Fruit fly (Drosophila melanogaster): ENCODE data around the gene CG32409.

The CG32409 gene

DNA sequence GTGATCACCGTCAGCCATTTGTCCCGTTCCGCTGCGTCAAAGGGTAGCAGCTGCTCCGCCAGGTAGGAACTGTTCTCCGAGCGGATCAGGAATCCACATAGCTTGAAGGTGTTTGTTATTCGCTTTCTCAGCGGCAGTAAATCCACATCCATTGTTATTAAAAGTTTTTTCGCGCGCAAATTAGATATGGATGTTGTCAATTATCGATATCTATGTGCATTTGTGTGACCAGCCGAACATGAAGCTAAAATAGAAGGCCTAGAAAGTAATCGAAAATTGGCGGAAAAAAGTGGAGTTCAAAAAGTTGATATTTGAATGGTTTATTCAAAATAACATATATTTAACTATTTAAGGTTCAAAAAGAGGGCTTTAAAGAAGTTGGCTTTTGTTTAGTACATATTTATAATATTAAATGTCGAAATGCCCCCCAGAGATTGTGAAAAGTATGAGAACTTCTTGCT lies 2.1 kb upstream of the CG32409 start, which contains the start of the genes PolE2 and CG5592 (continued):
- TF ChIP-seq CG12391 (tag; optimal IDR thresholded peaks at IDR 0.05) (no peak), CG13123 (GFP tag; optimal IDR thresholded peaks at IDR 0.05) (no peak), Sry-δ (GFP tag; optimal IDR thresholded peaks at IDR 0.05) (peak; percentile 87), exex (tag; optimal IDR thresholded peaks at IDR 0.05) (no peak), sima (GFP tag; optimal IDR thresholded peaks at IDR 0.05) (no peak), Med (GFP tag) (peak; percentile 42), CG6791 (GFP tag; IDR thresholded peaks at IDR 0.05; ENCODE audit: partially characterized antibody) (0 out of 3 replicates have a peak, but pooled peaks have one; percentile 28), gem (tag; optimal IDR thresholded peaks at IDR 0.05) (no peak), CG14050 (GFP tag; IDR thresholded peaks at IDR 0.05) (no peak), esg (GFP tag; conservative IDR thresholded peaks at IDR 0.05) (no peak), chinmo (GFP tag; IDR thresholded peaks at IDR 0.05; ENCODE audit: partially characterized antibody) (0 out of 4 replicates have a peak, but pooled peaks have one; percentile 46), Aef1 (GFP tag; IDR thresholded peaks at IDR 0.05) (no peak), lilli (GFP tag; optimal IDR thresholded peaks at IDR 0.05) (no peak), CG16813 (GFP tag; IDR thresholded peaks at IDR 0.05; ENCODE audit: partially characterized antibody) (0 out of 3 replicates have a peak, but pooled peaks have one; percentile 32), CG17186 (GFP tag; optimal IDR thresholded peaks at IDR 0.05) (no peak), CG16863 (GFP tag; optimal IDR thresholded peaks at IDR 0.05) (no peak), her (GFP tag; optimal IDR thresholded peaks at IDR 0.05) (no peak), Opbp (GFP tag; IDR thresholded peaks at IDR 0.05; ENCODE audit: partially characterized antibody) (peak; percentile 9; the same call in 1 of the 3 replicates), CG15696 (tag; optimal IDR thresholded peaks at IDR 0.05) (no peak), YL-1 (GFP tag; optimal IDR thresholded peaks at IDR 0.05) (no peak), pzg (GFP tag; optimal IDR thresholded peaks at IDR 0.05) (peak; percentile 79), CG14710 (tag; optimal IDR thresholded peaks at IDR 0.05) (peak; percentile 14), grn (GFP tag; optimal IDR thresholded peaks at IDR 0.05) (no peak), repo (GFP tag; optimal IDR thresholded peaks at IDR 0.05) (no peak), Lpt (GFP tag; optimal IDR thresholded peaks at IDR 0.05) (no peak), zen2 (GFP tag; IDR thresholded peaks at IDR 0.05; ENCODE audit: partially characterized antibody) (no peak), gce (GFP tag; IDR thresholded peaks at IDR 0.05) (no peak), CG10366 (GFP tag; IDR thresholded peaks at IDR 0.05) (no peak), sens-2 (GFP tag; IDR thresholded peaks at IDR 0.05) (no peak), CG18476 (GFP tag; optimal IDR thresholded peaks at IDR 0.05) (no peak), Tbp (GFP tag; optimal IDR thresholded peaks at IDR 0.05) (no peak), HmgZ (tag; optimal IDR thresholded peaks at IDR 0.05) (peak; percentile 29), CG4360 (GFP tag; IDR thresholded peaks at IDR 0.05) (no peak), chm (GFP tag; IDR thresholded peaks at IDR 0.05) (no peak), MBD-R2 (GFP tag; IDR thresholded peaks at IDR 0.05) (no peak), CG34224 (GFP tag; IDR thresholded peaks at IDR 0.05; ENCODE audit: partially characterized antibody) (peak; percentile 43; the same call in 1 of the 3 replicates), CG2116 (GFP tag; optimal IDR thresholded peaks at IDR 0.05) (peak; percentile 83), Hr39 (optimal IDR thresholded peaks at IDR 0.05) (no peak), cwo (GFP tag; optimal IDR thresholded peaks at IDR 0.05) (no peak), CG8359 (GFP tag; optimal IDR thresholded peaks at IDR 0.05; ENCODE audit: borderline replicate concordance) (no peak), CG11093 (GFP tag; IDR thresholded peaks at IDR 0.05) (no peak), D19A (tag; optimal IDR thresholded peaks at IDR 0.05) (no peak), CG9727 (GFP tag; optimal IDR thresholded peaks at IDR 0.05) (no peak), bowl (GFP tag; IDR thresholded peaks at IDR 0.05) (no peak), Jarid2 (GFP tag; optimal IDR thresholded peaks at IDR 0.05) (no peak), eyg (GFP tag; optimal IDR thresholded peaks at IDR 0.05) (no peak), CG9797 (GFP tag; optimal IDR thresholded peaks at IDR 0.05) (peak; percentile 40), bcd (GFP tag; optimal IDR thresholded peaks at IDR 0.05) (no peak), maf-S (GFP tag; optimal IDR thresholded peaks at IDR 0.05) (no peak), HLH4C (GFP tag; IDR thresholded peaks at IDR 0.05; ENCODE audit: partially characterized antibody) (peak; percentile 54; the same call in 1 of the 3 replicates), Dll (GFP tag; IDR thresholded peaks at IDR 0.05; ENCODE audit: partially characterized antibody) (peak; percentile 47; the same call in 1 of the 4 replicates)
